Fruit fly (Drosophila melanogaster) Kc167 (cell line): ENCODE results near the gene Meltrin.

Source experiments
- Myc ChIP-seq: fragments of >200 bp; optimal IDR thresholded peaks from 2 replicates; lab custom pipeline; 2017; ENCODE audit warnings: missing external identifiers
- Sin3A ChIP-seq: fragments of >200 bp; optimal IDR thresholded peaks from 2 replicates; lab custom pipeline; 2018; ENCODE audit warnings: missing external identifiers
- h ChIP-seq: fragments of >200 bp; optimal IDR thresholded peaks from 3 replicates; lab custom pipeline; 2018; ENCODE audit warnings: missing external identifiers
- insv ChIP-seq: fragments of >200 bp; optimal IDR thresholded peaks from 3 replicates; lab custom pipeline; 2018; ENCODE audit warnings: missing external identifiers
- psq ChIP-seq: fragments of >200 bp; optimal IDR thresholded peaks from 2 replicates; lab custom pipeline; 2017; ENCODE audit warnings: missing external identifiers
- ttk ChIP-seq: sonication (Bioruptor generic); optimal IDR thresholded peaks from 2 replicates; lab custom pipeline; 2017; ENCODE audit warnings: missing external identifiers

Gene Meltrin

dm6 chr3R:14716188-14717075, 19.3 kb upstream of the Meltrin start:
- TF ChIP-seq insv (lab: Kevin White, UChicago) (no peak), Sin3A (lab: Kevin White, UChicago) (no peak), psq (lab: Kevin White, UChicago) (no peak), ttk (lab: Kevin White, UChicago) (no peak)

dm6 chr3R:14714904-14715588, 18.0 kb upstream of the Meltrin start:
- TF ChIP-seq Myc (no peak), h (no peak), psq (lab: Kevin White, UChicago) (no peak)

dm6 chr3R:14714147-14714903, 17.2 kb upstream of the Meltrin start:
- TF ChIP-seq Myc = no peak

- TF ChIP-seq ttk (lab: Kevin White, UChicago) (no peak), Myc (no peak)
Observed at dm6 chr3R:14713776-14714146, 16.7 kb upstream of the Meltrin start.

dm6 chr3R:14713110-14713713, 16.1 kb upstream of the Meltrin start:
- TF ChIP-seq insv (lab: Kevin White, UChicago) = no peak
- TF ChIP-seq Sin3A (lab: Kevin White, UChicago) = no peak
- no peak for TF ChIP-seq psq (lab: Kevin White, UChicago)
- TF ChIP-seq h = no peak
- TF ChIP-seq Myc = no peak

- TF ChIP-seq psq (lab: Kevin White, UChicago) = no peak
- TF ChIP-seq Myc = no peak
- no peak for TF ChIP-seq h
- TF ChIP-seq insv (lab: Kevin White, UChicago) = no peak
- no peak for TF ChIP-seq Sin3A (lab: Kevin White, UChicago)
- TF ChIP-seq ttk (lab: Kevin White, UChicago) = no peak
Observed at dm6 chr3R:14711447-14712163, 14.5 kb upstream of the Meltrin start.

- TF ChIP-seq Myc (no peak), ttk (lab: Kevin White, UChicago) (no peak)
Observed at dm6 chr3R:14710673-14711072, 13.6 kb upstream of the Meltrin start.

- TF ChIP-seq Myc (no peak), Sin3A (lab: Kevin White, UChicago) (no peak), psq (lab: Kevin White, UChicago) (no peak), h (no peak), ttk (lab: Kevin White, UChicago) (no peak), insv (lab: Kevin White, UChicago) (no peak)
Observed at dm6 chr3R:14709480-14709984, 12.4 kb upstream of the Meltrin start.

- TF ChIP-seq h (no peak), ttk (lab: Kevin White, UChicago) (no peak), Sin3A (lab: Kevin White, UChicago) (no peak), psq (lab: Kevin White, UChicago) (no peak)
Observed at dm6 chr3R:14708948-14709385, 11.9 kb upstream of the Meltrin start.

dm6 chr3R:14707703-14708643, 10.9 kb upstream of the Meltrin start:
- TF ChIP-seq Myc (no peak), insv (lab: Kevin White, UChicago) (no peak), h (no peak)

- TF ChIP-seq Sin3A (lab: Kevin White, UChicago) (no peak), psq (lab: Kevin White, UChicago) (no peak), insv (lab: Kevin White, UChicago) (no peak), ttk (lab: Kevin White, UChicago) (no peak), Myc (no peak), h (no peak)
Observed at dm6 chr3R:14706860-14707259, 9.8 kb upstream of the Meltrin start.
